Fruit fly (Drosophila melanogaster): Measurements from ENCODE around the gene CG31446.
A peak's percentile ranks its signal among the peaks of the same experiment; 100 is the strongest.

The CG31446 gene

DNA sequence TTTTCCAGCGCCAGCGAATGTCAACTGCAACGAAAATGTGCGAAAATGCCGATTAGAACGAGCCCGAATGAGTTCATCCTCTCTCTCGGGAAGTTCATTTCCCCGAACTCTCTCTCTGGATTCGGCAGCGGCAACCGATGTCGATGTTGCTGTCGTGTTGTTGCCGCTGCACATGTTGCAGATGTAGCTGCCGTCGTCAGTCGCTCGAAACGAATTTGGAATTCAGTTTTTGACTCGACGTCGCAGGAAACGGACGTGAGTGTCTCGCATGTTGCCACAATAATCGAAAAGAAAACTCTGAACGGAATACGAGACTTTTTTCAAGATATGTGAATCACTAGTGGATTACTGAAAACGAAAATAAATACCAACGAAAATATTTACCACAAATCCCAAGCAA, 26.9 kb upstream of the CG31446 start, which contains the start of gene pxb (continued):
- peak; percentile 5 for TF ChIP-seq grn (GFP tag; optimal IDR thresholded peaks at IDR 0.05)
- TF ChIP-seq sqz (GFP tag; optimal IDR thresholded peaks at IDR 0.05): peak; percentile 61
- TF ChIP-seq chn (GFP tag; optimal IDR thresholded peaks at IDR 0.05): no peak
- peak; percentile 1 for TF ChIP-seq tin (GFP tag; optimal IDR thresholded peaks at IDR 0.05)
- TF ChIP-seq Jarid2 (GFP tag; optimal IDR thresholded peaks at IDR 0.05): peak; percentile 99
- no peak for TF ChIP-seq HmgD (GFP tag; optimal IDR thresholded peaks at IDR 0.05)
- no peak for TF ChIP-seq CG30431 (GFP tag; optimal IDR thresholded peaks at IDR 0.05)
- no peak for TF ChIP-seq CG11085 (GFP tag; IDR thresholded peaks at IDR 0.05)
- TF ChIP-seq CG13123 (GFP tag; optimal IDR thresholded peaks at IDR 0.05): no peak
- TF ChIP-seq Gsc (GFP tag; IDR thresholded peaks at IDR 0.05): no peak
- no peak for TF ChIP-seq CG10565 (GFP tag; optimal IDR thresholded peaks at IDR 0.05)
- no peak for TF ChIP-seq esg (GFP tag; conservative IDR thresholded peaks at IDR 0.05)
- TF ChIP-seq schlank (tag; optimal IDR thresholded peaks at IDR 0.05): no peak
- no peak for TF ChIP-seq lbe (GFP tag; optimal IDR thresholded peaks at IDR 0.05)
- no peak for TF ChIP-seq slbo (GFP tag; IDR thresholded peaks at IDR 0.05)
- TF ChIP-seq CG14667 (GFP tag; IDR thresholded peaks at IDR 0.05): no peak
- TF ChIP-seq insv (GFP tag; optimal IDR thresholded peaks at IDR 0.05): peak in 1 of 2 experiments; percentile 58
- peak; percentile 49 for TF ChIP-seq ac (GFP tag; optimal IDR thresholded peaks at IDR 0.05)
- TF ChIP-seq sd (tag; optimal IDR thresholded peaks at IDR 0.05): peak; percentile 62
- TF ChIP-seq Rx (GFP tag; IDR thresholded peaks at IDR 0.05): no peak
- no peak for TF ChIP-seq CG17361 (GFP tag; IDR thresholded peaks at IDR 0.05)
- no peak; the same call in 1 of the 2 replicates for TF ChIP-seq sim (GFP tag; IDR thresholded peaks at IDR 0.05)
- no peak for TF ChIP-seq h (optimal IDR thresholded peaks at IDR 0.05)
- TF ChIP-seq HLH3B (GFP tag; IDR thresholded peaks at IDR 0.05): no peak
- TF ChIP-seq fu2 (GFP tag; optimal IDR thresholded peaks at IDR 0.05): no peak
- no peak for TF ChIP-seq gfzf (GFP tag; optimal IDR thresholded peaks at IDR 0.05)
- no peak for TF ChIP-seq Optix (GFP tag; IDR thresholded peaks at IDR 0.05)
- TF ChIP-seq CG7372 (GFP tag; IDR thresholded peaks at IDR 0.05): no peak
- TF ChIP-seq gsb (GFP tag; IDR thresholded peaks at IDR 0.05): no peak
- TF ChIP-seq CG16779 (GFP tag; IDR thresholded peaks at IDR 0.05): no peak
- no peak for TF ChIP-seq dimm (GFP tag; IDR thresholded peaks at IDR 0.05)
- TF ChIP-seq danr (GFP tag; IDR thresholded peaks at IDR 0.05): no peak
- peak; percentile 22 for TF ChIP-seq grau (tag; optimal IDR thresholded peaks at IDR 0.05)
- no peak for TF ChIP-seq CG12299 (tag; optimal IDR thresholded peaks at IDR 0.05)
- no peak for TF ChIP-seq Fer2 (tag; optimal IDR thresholded peaks at IDR 0.05)
- no peak for TF ChIP-seq CG33213 (GFP tag; optimal IDR thresholded peaks at IDR 0.05)
- no peak for TF ChIP-seq CG15073 (GFP tag; optimal IDR thresholded peaks at IDR 0.05)
- no peak for TF ChIP-seq salm (tag; optimal IDR thresholded peaks at IDR 0.05)
- peak; percentile 52; the same call in 1 of the 3 replicates for TF ChIP-seq otp (GFP tag; IDR thresholded peaks at IDR 0.05)
- no peak for TF ChIP-seq slou (GFP tag; optimal IDR thresholded peaks at IDR 0.05)
- no peak for TF ChIP-seq CG6654 (GFP tag; optimal IDR thresholded peaks at IDR 0.05)
- TF ChIP-seq hbn (GFP tag; IDR thresholded peaks at IDR 0.05; ENCODE audit: partially characterized antibody): no peak
- TF ChIP-seq nom (GFP tag; optimal IDR thresholded peaks at IDR 0.05): no peak
- TF ChIP-seq CG18619 (GFP tag; optimal IDR thresholded peaks at IDR 0.05): no peak
- TF ChIP-seq sob (GFP tag; IDR thresholded peaks at IDR 0.05): no peak
- no peak for TF ChIP-seq TFAM (GFP tag; optimal IDR thresholded peaks at IDR 0.05)
- TF ChIP-seq dpn (GFP tag; optimal IDR thresholded peaks at IDR 0.05): no peak
- 0 out of 2 replicates have a peak, but pooled peaks have one; percentile 10 for TF ChIP-seq MBD-R2 (GFP tag; IDR thresholded peaks at IDR 0.05)
- TF ChIP-seq crp (GFP tag; optimal IDR thresholded peaks at IDR 0.05): no peak
- no peak for TF ChIP-seq CG17186 (GFP tag; optimal IDR thresholded peaks at IDR 0.05)
- TF ChIP-seq Spps (tag; optimal IDR thresholded peaks at IDR 0.05): peak; percentile 22
- no peak for TF ChIP-seq Nf-YA (GFP tag; IDR thresholded peaks at IDR 0.05)
- TF ChIP-seq CG12391 (tag; optimal IDR thresholded peaks at IDR 0.05): peak; percentile 21

Data from whole organism, embryonic.